Fruit fly (Drosophila melanogaster) whole organism, wandering third instar larva: ENCODE data around the gene Dif.

Source experiments
- CG32264 ChIP-seq: fragments of 200-800 bp; sonication (Bioruptor generic); optimal IDR thresholded peaks from 2 replicates; lab custom pipeline; 2016; ENCODE audit warnings: missing biosample characterization, missing genetic modification characterization
- Vsx2 ChIP-seq: fragments of 200-300, 225-300 bp; sonication (Bioruptor generic); optimal IDR thresholded peaks from 2 replicates; lab custom pipeline; 2018; ENCODE audit warnings: missing biosample characterization, missing genetic modification characterization; ENCODE audit not compliant: partially characterized antibody
- dl ChIP-seq, 2 experiments: fragments of 175-275, 200-275 bp in 1 of 2; fragments of 200-275 bp in 1 of 2; sonication (Bioruptor generic); optimal IDR thresholded peaks; lab custom pipeline; 2018; ENCODE audit warnings: mild to moderate bottlenecking in 2 of 2, missing biosample characterization in 2 of 2, missing genetic modification characterization in 2 of 2, moderate library complexity in 2 of 2; ENCODE audit not compliant: partially characterized antibody in 2 of 2, insufficient read depth in 1 of 2
- h ChIP-seq: fragments of 200-800 bp; sonication (Bioruptor generic); optimal IDR thresholded peaks from 3 replicates; lab custom pipeline; 2016; ENCODE audit warnings: missing biosample characterization, mild to moderate bottlenecking, missing genetic modification characterization

dm6 chr2L:17412533-17412932 lies 20.4 kb downstream of the Dif start, which contains the start of gene Rsph9:
- TF ChIP-seq dl (GFP tag; optimal IDR thresholded peaks at IDR 0.05; lab: Kevin White, UChicago; ENCODE audit: insufficient read depth in 1 of 2, partially characterized antibody in 2 of 2) (no peak), Vsx2 (no peak), CG32264 (GFP tag; lab: Kevin White, UChicago) (no peak), h (GFP tag; lab: Kevin White, UChicago) (no peak)
